Worm (Caenorhabditis elegans) whole organism, L4 larva: ENCODE results near the gene msp-142.

Source experiments
- D1046.2 ChIP-seq: fragments of 200-800 bp; sonication (Bioruptor generic); IDR thresholded peaks from 2 replicates; pipeline ENCODE4 v1.3.6; 2022; ENCODE audit warnings: missing genetic modification characterization, missing compliant biosample characterization
- F10B5.3 ChIP-seq: sonication (generic microtip); optimal IDR thresholded peaks from 2 replicates; lab custom pipeline; 2016; ENCODE audit warnings: mild to moderate bottlenecking, missing genetic modification characterization, missing compliant biosample characterization
- F37D6.2 ChIP-seq: sonication (generic microtip); optimal IDR thresholded peaks from 2 replicates; lab custom pipeline; 2016; ENCODE audit warnings: mild to moderate bottlenecking, missing genetic modification characterization, missing compliant biosample characterization
- F49E8.2 ChIP-seq: sonication (generic microtip); optimal IDR thresholded peaks from 2 replicates; lab custom pipeline; 2016; ENCODE audit warnings: missing compliant biosample characterization, mild to moderate bottlenecking, missing genetic modification characterization, borderline replicate concordance
- R02D3.7 ChIP-seq: fragments of 150-350 bp; sonication (generic microtip); optimal IDR thresholded peaks from 3 replicates; lab custom pipeline; 2014; ENCODE audit warnings: missing biosample characterization, missing genetic modification characterization
- T20F7.1 ChIP-seq: fragments of 200-800 bp; sonication (Bioruptor generic); optimal IDR thresholded peaks from 2 replicates; lab custom pipeline; 2018; ENCODE audit warnings: mild to moderate bottlenecking, missing genetic modification characterization, missing compliant biosample characterization
- Y105C5A.15 ChIP-seq: fragments of 200-800 bp; sonication (Bioruptor generic); IDR thresholded peaks from 2 replicates; pipeline ENCODE4 v1.3.6; 2022; ENCODE audit warnings: missing genetic modification characterization, missing compliant biosample characterization
- Y5F2A.4 ChIP-seq: fragments of 200-800 bp; sonication (Bioruptor generic); optimal IDR thresholded peaks from 2 replicates; lab custom pipeline; 2018; ENCODE audit warnings: mild to moderate bottlenecking, missing genetic modification characterization, missing compliant biosample characterization
- ZK546.5 ChIP-seq, 2 experiments: sonication (generic microtip); optimal IDR thresholded peaks; 2 replicates each; lab custom pipeline; 2017; ENCODE audit warnings: missing biosample characterization in 2 of 2, missing genetic modification characterization in 2 of 2
- ama-1 ChIP-seq: fragments of 150-350 bp; optimal IDR thresholded peaks from 2 replicates; lab custom pipeline; 2014; ENCODE audit warnings: inconsistent platforms, mixed read lengths
- arid-1 ChIP-seq: fragments of 200-800 bp; sonication (Bioruptor generic); conservative IDR thresholded peaks from 2 replicates; pipeline ENCODE4 v1.3.6; 2022; ENCODE audit warnings: missing genetic modification reagents, missing genetic modification characterization, missing compliant biosample characterization
- ceh-20 ChIP-seq: fragments of 200-800 bp; sonication (Bioruptor generic); IDR thresholded peaks from 2 replicates; pipeline ENCODE4 v1.3.6; 2022; ENCODE audit warnings: missing genetic modification reagents, missing genetic modification characterization, missing compliant biosample characterization
- ceh-32 ChIP-seq: sonication (generic microtip); optimal IDR thresholded peaks from 2 replicates; lab custom pipeline; 2016; ENCODE audit warnings: mild to moderate bottlenecking, missing genetic modification characterization, missing compliant biosample characterization; ENCODE audit not compliant: poor library complexity
- ctbp-1 ChIP-seq: fragments of 200-800 bp; sonication (Bioruptor generic); IDR thresholded peaks from 2 replicates; pipeline ENCODE4 v1.3.6; 2022; ENCODE audit warnings: missing genetic modification reagents, missing genetic modification characterization, missing compliant biosample characterization
- daf-12 ChIP-seq: fragments of 150-350 bp; optimal IDR thresholded peaks from 2 replicates; lab custom pipeline; 2014; ENCODE audit warnings: missing biosample characterization, missing genetic modification reagents, missing genetic modification characterization
- dpl-1 ChIP-seq: fragments of 150-350 bp; optimal IDR thresholded peaks from 2 replicates; lab custom pipeline; 2014; ENCODE audit warnings: missing biosample characterization, missing genetic modification reagents, missing genetic modification characterization
- dve-1 ChIP-seq: sonication (generic microtip); optimal IDR thresholded peaks from 2 replicates; lab custom pipeline; 2017; ENCODE audit warnings: antibody characterized with exemption, mild to moderate bottlenecking, missing genetic modification characterization, missing compliant biosample characterization; ENCODE audit not compliant: insufficient read depth
- egl-27 ChIP-seq: sonication (generic microtip); optimal IDR thresholded peaks from 3 replicates; lab custom pipeline; 2017; ENCODE audit warnings: missing biosample characterization, missing genetic modification reagents, missing genetic modification characterization
- gei-8 ChIP-seq: fragments of 200-800 bp; sonication (Bioruptor generic); optimal IDR thresholded peaks from 2 replicates; lab custom pipeline; 2018; ENCODE audit warnings: mild to moderate bottlenecking, missing genetic modification characterization, missing compliant biosample characterization
- hlh-11 ChIP-seq: fragments of 200-800 bp; sonication (Bioruptor generic); optimal IDR thresholded peaks from 2 replicates; lab custom pipeline; 2018; ENCODE audit warnings: mild to moderate bottlenecking, missing genetic modification characterization, missing compliant biosample characterization
- hlh-30 ChIP-seq: sonication (generic microtip); optimal IDR thresholded peaks from 2 replicates; lab custom pipeline; 2017; ENCODE audit warnings: antibody characterized with exemption, mild to moderate bottlenecking, missing genetic modification characterization, missing compliant biosample characterization; ENCODE audit not compliant: insufficient read depth
- hmg-1.1 ChIP-seq: fragments of 200-800 bp; sonication (Bioruptor generic); IDR thresholded peaks from 2 replicates; pipeline ENCODE4 v1.3.6; 2022; ENCODE audit warnings: missing genetic modification reagents, missing genetic modification characterization, missing compliant biosample characterization
- jun-1 ChIP-seq: fragments of 150-350 bp; optimal IDR thresholded peaks from 2 replicates; lab custom pipeline; 2014; ENCODE audit warnings: missing biosample characterization, missing genetic modification reagents, missing genetic modification characterization
- lim-7 ChIP-seq: fragments of 200-800 bp; sonication (Bioruptor generic); IDR thresholded peaks from 2 replicates; pipeline ENCODE4 v1.3.6; 2022; ENCODE audit warnings: missing genetic modification characterization, missing compliant biosample characterization
- lin-13 ChIP-seq: fragments of 150-350 bp; optimal IDR thresholded peaks from 2 replicates; lab custom pipeline; 2014; ENCODE audit warnings: missing biosample characterization, missing genetic modification reagents, missing genetic modification characterization
- lin-29 ChIP-seq: fragments of 200-800 bp; sonication (Bioruptor generic); IDR thresholded peaks from 2 replicates; pipeline ENCODE4 v1.3.6; 2022; ENCODE audit warnings: missing genetic modification reagents, missing genetic modification characterization, missing compliant biosample characterization
- lin-38 ChIP-seq: fragments of 200-800 bp; sonication (Bioruptor generic); IDR thresholded peaks from 2 replicates; pipeline ENCODE4 v1.3.6; 2022; ENCODE audit warnings: missing genetic modification reagents, missing genetic modification characterization, missing compliant biosample characterization
- mdl-1 ChIP-seq, 2 experiments: fragments of 150-350 bp in 1 of 2; sonication (generic microtip) in 1 of 2; optimal IDR thresholded peaks; 2 replicates each; lab custom pipeline; 2014 to 2017; ENCODE audit warnings: missing biosample characterization in 2 of 2, missing genetic modification characterization in 2 of 2
- mes-2 ChIP-seq: sonication (generic microtip); optimal IDR thresholded peaks from 2 replicates; lab custom pipeline; 2016; ENCODE audit warnings: missing genotype, mild to moderate bottlenecking, missing genetic modification characterization, missing compliant biosample characterization; ENCODE audit not compliant: poor library complexity, severe bottlenecking
- mxl-3 ChIP-seq: fragments of 200-800 bp; sonication (Bioruptor generic); optimal IDR thresholded peaks from 2 replicates; lab custom pipeline; 2018; ENCODE audit warnings: mild to moderate bottlenecking, missing genetic modification characterization, missing compliant biosample characterization
- nhr-102 ChIP-seq: sonication (generic microtip); optimal IDR thresholded peaks from 2 replicates; lab custom pipeline; 2016; ENCODE audit warnings: mild to moderate bottlenecking, missing genetic modification characterization, moderate library complexity, missing compliant biosample characterization
- nhr-11 ChIP-seq: fragments of 150-350 bp; optimal IDR thresholded peaks from 2 replicates; lab custom pipeline; 2014; ENCODE audit warnings: missing biosample characterization, missing genetic modification characterization
- nhr-237 ChIP-seq: sonication (generic microtip); optimal IDR thresholded peaks from 2 replicates; lab custom pipeline; 2017; ENCODE audit warnings: missing biosample characterization, missing genetic modification characterization
- nhr-25 ChIP-seq: sonication (generic microtip); optimal IDR thresholded peaks from 2 replicates; lab custom pipeline; 2017; ENCODE audit warnings: missing genetic modification characterization, mild to moderate bottlenecking, missing compliant biosample characterization, antibody characterized with exemption, moderate library complexity, borderline replicate concordance; ENCODE audit not compliant: insufficient read depth
- nhr-42 ChIP-seq: fragments of 200-800 bp; sonication (Bioruptor generic); IDR thresholded peaks from 2 replicates; pipeline ENCODE4 v1.3.6; 2022; ENCODE audit warnings: missing genetic modification characterization, missing compliant biosample characterization
- nhr-6 ChIP-seq: fragments of 150-350 bp; optimal IDR thresholded peaks from 2 replicates; lab custom pipeline; 2014; ENCODE audit warnings: missing biosample characterization, missing genetic modification characterization
- nhr-76 ChIP-seq: fragments of 150-350 bp; optimal IDR thresholded peaks from 2 replicates; lab custom pipeline; 2014; ENCODE audit warnings: missing biosample characterization, missing genetic modification characterization
- pha-4 ChIP-seq, 2 experiments: fragments of 150-350 bp in 1 of 2; fragments of 200-800 bp in 1 of 2; sonication (Bioruptor generic) in 1 of 2; IDR thresholded peaks in 1 of 2; optimal IDR thresholded peaks in 1 of 2; 2 replicates each; pipeline versions ENCODE4 v1.3.6 to Lab custom; 2014 to 2022; ENCODE audit warnings: missing genetic modification characterization in 2 of 2, missing genetic modification reagents in 2 of 2, missing biosample characterization in 1 of 2, missing compliant biosample characterization in 1 of 2
- rbr-2 ChIP-seq: sonication (generic microtip); optimal IDR thresholded peaks from 2 replicates; lab custom pipeline; 2016; ENCODE audit warnings: missing genotype, missing genetic modification characterization, missing compliant biosample characterization
- set-16 ChIP-seq: fragments of 200-800 bp; sonication (Bioruptor generic); IDR thresholded peaks from 2 replicates; pipeline ENCODE4 v1.3.6; 2022; ENCODE audit warnings: missing genetic modification reagents, missing genetic modification characterization, missing compliant biosample characterization
- snpc-4 ChIP-seq: fragments of 150-350 bp; optimal IDR thresholded peaks from 2 replicates; lab custom pipeline; 2014; ENCODE audit warnings: missing biosample characterization, missing genetic modification characterization
- spr-3 ChIP-seq: fragments of 200-800 bp; sonication (Bioruptor generic); optimal IDR thresholded peaks from 2 replicates; lab custom pipeline; 2018; ENCODE audit warnings: mild to moderate bottlenecking, missing genetic modification characterization, missing compliant biosample characterization
- tra-1 ChIP-seq: fragments of 200-800 bp; sonication (Bioruptor generic); IDR thresholded peaks from 2 replicates; pipeline ENCODE4 v1.3.6; 2022; ENCODE audit warnings: missing genetic modification reagents, missing genetic modification characterization, missing compliant biosample characterization
- unc-130 ChIP-seq: sonication (generic microtip); optimal IDR thresholded peaks from 2 replicates; lab custom pipeline; 2016; ENCODE audit warnings: missing genetic modification reagents, missing genetic modification characterization, missing compliant biosample characterization
- unc-39 ChIP-seq: sonication (generic microtip); optimal IDR thresholded peaks from 2 replicates; lab custom pipeline; 2017; ENCODE audit warnings: missing biosample characterization, missing genetic modification characterization
- unc-62 ChIP-seq, 3 experiments: fragments of 150-350 bp in 1 of 3; sonication (generic microtip); optimal IDR thresholded peaks in 2 of 3; peaks in 1 of 3; 1 replicate in 1 of 3; 2 replicates in 2 of 3; lab custom pipeline; 2014 to 2017; ENCODE audit warnings: missing biosample characterization in 3 of 3, missing genetic modification characterization in 3 of 3, missing genetic modification reagents in 3 of 3, missing genotype in 1 of 3
- vab-7 ChIP-seq: fragments of 200-800 bp; sonication (Bioruptor generic); IDR thresholded peaks from 2 replicates; pipeline ENCODE4 v1.3.6; 2022; ENCODE audit warnings: missing genetic modification reagents, missing genetic modification characterization, missing compliant biosample characterization
- zfp-3 ChIP-seq: fragments of 200-800 bp; sonication (Bioruptor generic); conservative IDR thresholded peaks from 2 replicates; pipeline ENCODE4 v1.3.6; 2022; ENCODE audit warnings: missing genetic modification reagents, missing genetic modification characterization, missing compliant biosample characterization

The msp-142 gene

DNA sequence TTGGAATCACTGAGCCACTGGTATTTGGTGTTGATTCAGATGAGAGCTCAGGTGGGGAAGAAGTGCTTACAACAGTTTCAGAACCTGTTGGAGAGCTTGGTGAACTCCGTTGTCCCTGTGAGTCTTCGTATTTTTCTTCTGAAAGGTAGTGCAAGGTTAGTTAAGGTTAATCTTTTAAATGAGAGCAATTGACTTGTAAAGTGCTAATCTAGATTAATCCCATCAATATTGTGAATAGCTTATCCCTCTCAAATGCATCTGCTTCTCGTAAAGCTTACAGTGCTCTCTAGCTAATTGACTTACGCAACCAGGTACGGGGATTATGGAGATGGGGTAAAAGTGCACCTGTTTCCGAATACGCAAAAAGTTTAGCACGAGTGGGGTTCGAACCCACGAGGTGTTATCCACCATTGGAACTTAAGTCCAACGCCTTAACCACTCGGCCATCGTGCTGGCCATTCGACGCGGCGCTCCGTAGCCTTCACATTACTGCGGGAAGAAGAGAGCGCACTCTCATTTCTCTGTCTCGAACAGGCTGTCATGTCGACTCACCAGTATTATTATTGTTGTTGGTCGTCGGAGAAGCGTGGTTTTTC lies 25.1 kb upstream of the msp-142 start (continued):
- TF ChIP-seq ZK546.5 (tag; optimal IDR thresholded peaks at IDR 0.05; lab: Kevin White, UChicago) (no peak), daf-12 (tag; lab: Kevin White, UChicago) (no peak), unc-62 (GFP tag; optimal IDR thresholded peaks at IDR 0.05 in 1 of 2; lab: Kevin White, UChicago) (peak in 1 of 2 experiments; percentile 93), unc-62 (tag; optimal IDR thresholded peaks at IDR 0.05; lab: Kevin White, UChicago) (no peak), hlh-30 (tag; lab: Kevin White, UChicago) (peak; percentile 59), egl-27 (tag; lab: Kevin White, UChicago) (no peak), nhr-25 (tag; lab: Kevin White, UChicago) (no peak), set-16 (GFP tag; lab: Robert Waterston, UW) (peak; percentile 33; the same call in 1 of the 2 replicates), T20F7.1 (no peak), lin-29 (GFP tag; lab: Robert Waterston, UW) (0 out of 2 replicates have a peak, but pooled peaks have one; percentile 27), vab-7 (GFP tag; lab: Robert Waterston, UW) (peak; percentile 73), zfp-3 (GFP tag; lab: Robert Waterston, UW) (0 out of 2 replicates have a peak, but pooled peaks have one; percentile 54), ctbp-1 (peak; percentile 70), snpc-4 (no peak), F37D6.2 (tag; lab: Kevin White, UChicago) (peak; percentile 2), tra-1 (GFP tag; lab: Robert Waterston, UW) (no peak), gei-8 (no peak), pha-4 (GFP tag; IDR thresholded peaks at IDR 0.05; lab: Robert Waterston, UW) (peak; percentile 66; the same call in 1 of the 2 replicates), pha-4 (tag; optimal IDR thresholded peaks at IDR 0.05; lab: Kevin White, UChicago) (no peak), mes-2 (tag; lab: Kevin White, UChicago) (peak; percentile 77), hlh-11 (tag; lab: Kevin White, UChicago) (peak; percentile 11), D1046.2 (GFP tag; lab: Robert Waterston, UW) (0 out of 2 replicates have a peak, but pooled peaks have one; percentile 59), spr-3 (peak; percentile 1), lin-13 (GFP tag; lab: Kevin White, UChicago) (peak; percentile 48), ama-1 (lab: Kevin White, UChicago) (no peak), dpl-1 (GFP tag; lab: Kevin White, UChicago) (no peak), nhr-76 (tag; lab: Kevin White, UChicago) (no peak), nhr-102 (peak; percentile 14), rbr-2 (tag; lab: Kevin White, UChicago) (peak; percentile 49), Y105C5A.15 (GFP tag; lab: Robert Waterston, UW) (peak; percentile 71; the same call in 1 of the 2 replicates), lim-7 (GFP tag; lab: Robert Waterston, UW) (peak; percentile 87), dve-1 (tag; lab: Kevin White, UChicago) (peak; percentile 41), F49E8.2 (no peak), mdl-1 (tag; optimal IDR thresholded peaks at IDR 0.05; lab: Kevin White, UChicago) (no peak), Y5F2A.4 (GFP tag; lab: Kevin White, UChicago) (no peak), lin-38 (GFP tag; lab: Robert Waterston, UW) (peak; percentile 72), ceh-20 (GFP tag; lab: Robert Waterston, UW) (peak; percentile 64; the same call in 1 of the 2 replicates), unc-130 (peak; percentile 49), nhr-237 (tag; lab: Kevin White, UChicago) (no peak), unc-39 (tag; lab: Kevin White, UChicago) (no peak), nhr-6 (tag; lab: Kevin White, UChicago) (no peak), arid-1 (GFP tag; lab: Robert Waterston, UW) (peak; percentile 72), ceh-32 (tag; lab: Kevin White, UChicago) (no peak), nhr-42 (GFP tag; lab: Robert Waterston, UW) (no peak), jun-1 (tag; lab: Kevin White, UChicago) (no peak), R02D3.7 (tag; lab: Kevin White, UChicago) (no peak), mxl-3 (GFP tag; lab: Kevin White, UChicago) (peak; percentile 57), nhr-11 (tag; lab: Kevin White, UChicago) (no peak), F10B5.3 (tag; lab: Kevin White, UChicago) (peak; percentile 14), hmg-1.1 (GFP tag; lab: Robert Waterston, UW) (peak; percentile 83)
